Fruit fly (Drosophila melanogaster): ENCODE results near the gene CG9072.

Gene CG9072

dm6 chrX:15085777-15086510 lies 9.9 kb downstream of the CG9072 start, which contains the start of the genes CG15027 and Dbct (continued):
- TF ChIP-seq wor (GFP tag; IDR thresholded peaks at IDR 0.05) (peak; percentile 49; the same call in 1 of the 2 replicates), dati (GFP tag; IDR thresholded peaks at IDR 0.05) (no peak), Hmx (GFP tag; optimal IDR thresholded peaks at IDR 0.05) (no peak), gsb-n (tag; optimal IDR thresholded peaks at IDR 0.05) (peak; percentile 39), bcd (GFP tag; optimal IDR thresholded peaks at IDR 0.05) (peak; percentile 32), CG9215 (GFP tag; IDR thresholded peaks at IDR 0.05) (peak; percentile 68), wek (GFP tag; optimal IDR thresholded peaks at IDR 0.05) (no peak), grau (tag; optimal IDR thresholded peaks at IDR 0.05) (peak; percentile 73), CG1792 (GFP tag; optimal IDR thresholded peaks at IDR 0.05) (no peak), stwl (tag; optimal IDR thresholded peaks at IDR 0.05) (peak; percentile 39), CG1529 (GFP tag; optimal IDR thresholded peaks at IDR 0.05) (peak; percentile 24), CG32772 (GFP tag; IDR thresholded peaks at IDR 0.05) (peak; percentile 67), maf-S (GFP tag; optimal IDR thresholded peaks at IDR 0.05) (no peak), MTF-1 (GFP tag; optimal IDR thresholded peaks at IDR 0.05; ENCODE audit: borderline replicate concordance) (no peak), esg (GFP tag; conservative IDR thresholded peaks at IDR 0.05) (peak; percentile 44), corto (GFP tag; optimal IDR thresholded peaks at IDR 0.05) (peak; percentile 55), CG5180 (GFP tag; optimal IDR thresholded peaks at IDR 0.05) (peak; percentile 28), CG7372 (GFP tag; IDR thresholded peaks at IDR 0.05) (peak; percentile 74), ci (GFP tag; IDR thresholded peaks at IDR 0.05) (peak; percentile 71; the same call in 2 of the 3 replicates), CG13894 (tag; optimal IDR thresholded peaks at IDR 0.05) (peak; percentile 47), caup (GFP tag; optimal IDR thresholded peaks at IDR 0.05; ENCODE audit: severe bottlenecking) (peak; percentile 4), unc-4 (GFP tag; IDR thresholded peaks at IDR 0.05; ENCODE audit: partially characterized antibody) (peak; percentile 69), CG11695 (GFP tag; IDR thresholded peaks at IDR 0.05) (peak; percentile 61; the same call in 1 of the 3 replicates), otp (GFP tag; IDR thresholded peaks at IDR 0.05) (no peak), CG5953 (GFP tag; IDR thresholded peaks at IDR 0.05) (no peak), Nf-YA (GFP tag; IDR thresholded peaks at IDR 0.05) (peak; percentile 18; the same call in 1 of the 2 replicates), fu2 (GFP tag; optimal IDR thresholded peaks at IDR 0.05) (no peak), psq (GFP tag; optimal IDR thresholded peaks at IDR 0.05) (peak; percentile 28), CG17359 (tag; optimal IDR thresholded peaks at IDR 0.05) (peak; percentile 54), CG8765 (GFP tag; IDR thresholded peaks at IDR 0.05) (peak; percentile 26; the same call in 1 of the 2 replicates), CG2875 (GFP tag; optimal IDR thresholded peaks at IDR 0.05) (no peak), Stat92E (GFP tag; optimal IDR thresholded peaks at IDR 0.05) (no peak), CG13775 (GFP tag; optimal IDR thresholded peaks at IDR 0.05) (peak; percentile 68), btn (GFP tag; optimal IDR thresholded peaks at IDR 0.05) (no peak), Oaz (GFP tag; IDR thresholded peaks at IDR 0.05) (peak; percentile 11; the same call in 1 of the 2 replicates), GATAe (GFP tag; conservative IDR thresholded peaks at IDR 0.05) (no peak), CG1024 (GFP tag; IDR thresholded peaks at IDR 0.05) (peak; percentile 48; the same call in 1 of the 2 replicates), Dip3 (GFP tag; optimal IDR thresholded peaks at IDR 0.05) (peak; percentile 6), dysf (GFP tag; IDR thresholded peaks at IDR 0.05) (peak; percentile 74), CG8924 (tag; optimal IDR thresholded peaks at IDR 0.05) (peak; percentile 70), zen (tag; optimal IDR thresholded peaks at IDR 0.05) (peak; percentile 57), HmgZ (tag; optimal IDR thresholded peaks at IDR 0.05) (peak; percentile 84), YL-1 (GFP tag; optimal IDR thresholded peaks at IDR 0.05) (peak; percentile 88), kay (GFP tag; optimal IDR thresholded peaks at IDR 0.05) (peak; percentile 85), chm (GFP tag; IDR thresholded peaks at IDR 0.05) (no peak), Bdp1 (GFP tag; optimal IDR thresholded peaks at IDR 0.05) (no peak), CG12155 (GFP tag; optimal IDR thresholded peaks at IDR 0.05) (peak; percentile 63), CG34422 (GFP tag; IDR thresholded peaks at IDR 0.05) (peak; percentile 58), ewg (GFP tag; optimal IDR thresholded peaks at IDR 0.05) (peak; percentile 19)

Data from whole organism, embryonic.